Worm (Caenorhabditis elegans) whole organism, L1 larva: ENCODE results near the gene F32D8.14.

ENCODE experiments used
- C04F5.9 ChIP-seq: sonication (generic microtip); optimal IDR thresholded peaks from 2 replicates; lab custom pipeline; 2016; ENCODE audit warnings: missing genetic modification characterization, missing compliant biosample characterization
- C16A3.4 ChIP-seq: fragments of 150-350 bp; optimal IDR thresholded peaks from 2 replicates; lab custom pipeline; 2014; ENCODE audit warnings: missing biosample characterization, missing genetic modification characterization
- Y116A8C.19 ChIP-seq: sonication (generic microtip); optimal IDR thresholded peaks from 2 replicates; lab custom pipeline; 2016; ENCODE audit warnings: missing compliant biosample characterization, missing genetic modification characterization, borderline replicate concordance
- aha-1 ChIP-seq: fragments of 150-350 bp; optimal IDR thresholded peaks from 2 replicates; lab custom pipeline; 2014; ENCODE audit warnings: missing biosample characterization, missing genetic modification characterization
- alr-1 ChIP-seq: fragments of 200-800 bp; sonication (Bioruptor generic); optimal IDR thresholded peaks from 2 replicates; lab custom pipeline; 2018; ENCODE audit warnings: borderline replicate concordance, mild to moderate bottlenecking, missing genetic modification characterization, missing compliant biosample characterization
- ama-1 ChIP-seq: fragments of 150-350 bp; optimal IDR thresholded peaks from 2 replicates; lab custom pipeline; 2014
- ceh-63 ChIP-seq: fragments of 200-800 bp; sonication (Bioruptor generic); optimal IDR thresholded peaks from 2 replicates; lab custom pipeline; 2018; ENCODE audit warnings: mild to moderate bottlenecking, missing genetic modification characterization, missing compliant biosample characterization
- ceh-90 ChIP-seq: sonication (generic microtip); optimal IDR thresholded peaks from 2 replicates; lab custom pipeline; 2016; ENCODE audit warnings: missing genetic modification characterization, missing compliant biosample characterization
- ces-1 ChIP-seq: fragments of 150-350 bp; optimal IDR thresholded peaks from 2 replicates; lab custom pipeline; 2014; ENCODE audit warnings: missing biosample characterization, missing genetic modification reagents, missing genetic modification characterization
- dsc-1 ChIP-seq: sonication (generic microtip); optimal IDR thresholded peaks from 2 replicates; lab custom pipeline; 2016; ENCODE audit warnings: mild to moderate bottlenecking, missing genetic modification characterization, missing compliant biosample characterization
- efl-1 ChIP-seq, 4 experiments: fragments of 150-350 bp; optimal IDR thresholded peaks in 3 of 4; peaks in 1 of 4; 1 replicate in 1 of 4; 2 replicates in 3 of 4; lab custom pipeline; 2014; ENCODE audit warnings: missing biosample characterization in 2 of 4, missing genetic modification characterization in 2 of 4, missing genetic modification reagents in 2 of 4
- elt-2 ChIP-seq: sonication (generic microtip); optimal IDR thresholded peaks from 2 replicates; lab custom pipeline; 2016; ENCODE audit warnings: missing genetic modification characterization, mild to moderate bottlenecking, inconsistent platforms, missing compliant biosample characterization, missing genetic modification reagents
- fkh-8 ChIP-seq: sonication (generic microtip); optimal IDR thresholded peaks from 2 replicates; lab custom pipeline; 2016; ENCODE audit warnings: mild to moderate bottlenecking, missing genetic modification characterization, missing compliant biosample characterization
- grh-1 ChIP-seq: fragments of 200-800 bp; sonication (Bioruptor generic); IDR thresholded peaks from 2 replicates; pipeline ENCODE4 v1.3.6; 2022; ENCODE audit warnings: missing genetic modification reagents, missing genetic modification characterization, missing compliant biosample characterization
- hlh-17 ChIP-seq: fragments of 200-800 bp; sonication (Bioruptor generic); optimal IDR thresholded peaks from 2 replicates; lab custom pipeline; 2018; ENCODE audit warnings: missing genetic modification characterization, mild to moderate bottlenecking, missing compliant biosample characterization, moderate library complexity, borderline replicate concordance
- irx-1 ChIP-seq: sonication (generic microtip); optimal IDR thresholded peaks from 2 replicates; lab custom pipeline; 2016; ENCODE audit warnings: missing genetic modification characterization, missing compliant biosample characterization
- isw-1 ChIP-seq: fragments of 200-800 bp; sonication (Bioruptor generic); IDR thresholded peaks from 2 replicates; pipeline ENCODE4 v1.3.6; 2022; ENCODE audit warnings: missing genetic modification characterization, missing compliant biosample characterization
- jun-1 ChIP-seq: fragments of 150-350 bp; optimal IDR thresholded peaks from 2 replicates; lab custom pipeline; 2014; ENCODE audit warnings: missing biosample characterization, missing genetic modification reagents, missing genetic modification characterization
- lin-14 ChIP-seq: fragments of 200-800 bp; sonication (Bioruptor generic); optimal IDR thresholded peaks from 2 replicates; lab custom pipeline; 2018; ENCODE audit warnings: mild to moderate bottlenecking, missing genetic modification characterization, moderate library complexity, missing compliant biosample characterization
- lin-15B ChIP-seq: fragments of 150-350 bp; sonication (generic microtip); optimal IDR thresholded peaks from 3 replicates; lab custom pipeline; 2014; ENCODE audit warnings: missing biosample characterization, missing genetic modification characterization
- lin-39 ChIP-seq: fragments of 150-350 bp; optimal IDR thresholded peaks from 2 replicates; lab custom pipeline; 2014; ENCODE audit warnings: missing biosample characterization, missing genetic modification reagents, missing genetic modification characterization
- lsy-2 ChIP-seq, 2 experiments: fragments of 150-350 bp; optimal IDR thresholded peaks; 2 replicates each; lab custom pipeline; 2014; ENCODE audit warnings: missing biosample characterization in 2 of 2, missing genetic modification characterization in 2 of 2
- mab-9 ChIP-seq: fragments of 200-800 bp; sonication (Bioruptor generic); IDR thresholded peaks from 2 replicates; pipeline ENCODE4 v1.3.6; 2022; ENCODE audit warnings: missing genetic modification reagents, missing genetic modification characterization, missing compliant biosample characterization
- mdl-1 ChIP-seq, 2 experiments: fragments of 150-350 bp; optimal IDR thresholded peaks; 2 replicates each; lab custom pipeline; 2014 to 2017; ENCODE audit warnings: missing biosample characterization in 2 of 2, missing genetic modification characterization in 2 of 2, inconsistent platforms in 1 of 2
- mef-2 ChIP-seq: fragments of 150-350 bp; optimal IDR thresholded peaks from 2 replicates; lab custom pipeline; 2014; ENCODE audit warnings: missing biosample characterization, missing genetic modification characterization
- mep-1 ChIP-seq: fragments of 150-350 bp; optimal IDR thresholded peaks from 2 replicates; lab custom pipeline; 2014; ENCODE audit warnings: missing biosample characterization, missing genetic modification characterization
- nhr-28 ChIP-seq: fragments of 150-350 bp; optimal IDR thresholded peaks from 2 replicates; lab custom pipeline; 2014; ENCODE audit warnings: missing biosample characterization, missing genetic modification characterization
- nhr-47 ChIP-seq: sonication (generic microtip); optimal IDR thresholded peaks from 2 replicates; lab custom pipeline; 2016; ENCODE audit warnings: mild to moderate bottlenecking, missing genetic modification characterization, moderate library complexity, missing compliant biosample characterization
- nhr-71 ChIP-seq: sonication (generic microtip); optimal IDR thresholded peaks from 2 replicates; lab custom pipeline; 2016; ENCODE audit warnings: mild to moderate bottlenecking, missing genetic modification characterization, moderate library complexity, missing compliant biosample characterization
- nhr-77 ChIP-seq: fragments of 150-350 bp; optimal IDR thresholded peaks from 2 replicates; lab custom pipeline; 2014; ENCODE audit warnings: missing biosample characterization, missing genetic modification characterization
- nhr-84 ChIP-seq: sonication (generic microtip); optimal IDR thresholded peaks from 2 replicates; lab custom pipeline; 2017; ENCODE audit warnings: missing biosample characterization, missing genetic modification characterization
- nhr-85 ChIP-seq: sonication (generic microtip); peaks from one replicate; lab custom pipeline; 2016; ENCODE audit warnings: missing genetic modification characterization, inconsistent platforms, missing compliant biosample characterization
- nhr-90 ChIP-seq: sonication (generic microtip); optimal IDR thresholded peaks from 2 replicates; lab custom pipeline; 2016; ENCODE audit warnings: mild to moderate bottlenecking, missing genetic modification characterization, missing compliant biosample characterization; ENCODE audit not compliant: poor library complexity
- pag-3 ChIP-seq: sonication (generic microtip); optimal IDR thresholded peaks from 2 replicates; lab custom pipeline; 2017; ENCODE audit warnings: missing genetic modification characterization, mild to moderate bottlenecking, missing compliant biosample characterization, antibody characterized with exemption, borderline replicate concordance; ENCODE audit not compliant: insufficient read depth
- rnt-1 ChIP-seq: sonication (generic microtip); optimal IDR thresholded peaks from 2 replicates; lab custom pipeline; 2016; ENCODE audit warnings: mild to moderate bottlenecking, missing genetic modification characterization, moderate library complexity, missing compliant biosample characterization
- skn-1 ChIP-seq: fragments of 150-350 bp; optimal IDR thresholded peaks from 2 replicates; lab custom pipeline; 2014; ENCODE audit warnings: missing biosample characterization, missing genetic modification characterization
- snpc-4 ChIP-seq: fragments of 150-350 bp; optimal IDR thresholded peaks from 2 replicates; lab custom pipeline; 2014; ENCODE audit warnings: missing biosample characterization, missing genetic modification characterization
- snu-23 ChIP-seq: sonication (generic microtip); optimal IDR thresholded peaks from 2 replicates; lab custom pipeline; 2016; ENCODE audit warnings: missing genetic modification characterization, missing compliant biosample characterization
- sox-4 ChIP-seq: sonication (generic microtip); optimal IDR thresholded peaks from 2 replicates; lab custom pipeline; 2016; ENCODE audit warnings: missing genetic modification characterization, missing compliant biosample characterization
- sptf-1 ChIP-seq: fragments of 150-350 bp; optimal IDR thresholded peaks from 2 replicates; lab custom pipeline; 2014; ENCODE audit warnings: missing biosample characterization, missing genetic modification characterization
- swsn-7 ChIP-seq: sonication (generic microtip); optimal IDR thresholded peaks from 2 replicates; lab custom pipeline; 2016; ENCODE audit warnings: missing genetic modification characterization, missing compliant biosample characterization
- tlp-1 ChIP-seq: fragments of 150-350 bp; optimal IDR thresholded peaks from 2 replicates; lab custom pipeline; 2014; ENCODE audit warnings: missing biosample characterization, missing genetic modification characterization
- unc-30 ChIP-seq: sonication (generic microtip); optimal IDR thresholded peaks from 2 replicates; lab custom pipeline; 2017; ENCODE audit warnings: missing biosample characterization, missing genetic modification characterization
- vab-15 ChIP-seq: sonication (generic microtip); optimal IDR thresholded peaks from 2 replicates; lab custom pipeline; 2017; ENCODE audit warnings: missing genotype, mild to moderate bottlenecking, missing genetic modification characterization, missing compliant biosample characterization
- xbp-1 ChIP-seq: sonication (generic microtip); optimal IDR thresholded peaks from 2 replicates; lab custom pipeline; 2016; ENCODE audit warnings: missing genetic modification characterization, missing compliant biosample characterization
- zag-1 ChIP-seq: fragments of 150-350 bp; optimal IDR thresholded peaks from 2 replicates; lab custom pipeline; 2014; ENCODE audit warnings: missing biosample characterization, missing genetic modification characterization
- ztf-11 ChIP-seq, 2 experiments: sonication (generic microtip); optimal IDR thresholded peaks; 2 replicates each; lab custom pipeline; 2016 to 2017; ENCODE audit warnings: missing genetic modification characterization in 2 of 2, missing biosample characterization in 1 of 2, missing compliant biosample characterization in 1 of 2

The F32D8.14 gene

ce11 chrV:10897172-10897571, 2.6 kb upstream of the F32D8.14 start (continued):
- TF ChIP-seq tlp-1: no peak
- TF ChIP-seq pag-3 (tag; lab: Kevin White, UChicago): no peak
- peak; percentile 98 for TF ChIP-seq vab-15 (tag; lab: Kevin White, UChicago)
- TF ChIP-seq unc-30 (tag; lab: Kevin White, UChicago): peak; percentile 25
- peak; percentile 99 for TF ChIP-seq xbp-1 (tag; lab: Kevin White, UChicago)
- peak; percentile 98 for TF ChIP-seq irx-1
- TF ChIP-seq nhr-28 (tag; lab: Kevin White, UChicago): peak; percentile 51
- TF ChIP-seq isw-1 (GFP tag; lab: Robert Waterston, UW): peak; percentile 96
- TF ChIP-seq jun-1 (tag; lab: Kevin White, UChicago): peak; percentile 98
- peak; percentile 59 for TF ChIP-seq Y116A8C.19 (tag; lab: Kevin White, UChicago)
- TF ChIP-seq mef-2 (tag; lab: Kevin White, UChicago): peak; percentile 88
- TF ChIP-seq ceh-90 (tag; lab: Kevin White, UChicago): peak; percentile 76
- TF ChIP-seq ama-1 (lab: Kevin White, UChicago): peak; percentile 79
- peak; percentile 43 to 97 for TF ChIP-seq mdl-1 (tag; optimal IDR thresholded peaks at IDR 0.05; lab: Kevin White, UChicago)
- peak; percentile 99 for TF ChIP-seq lin-14 (GFP tag; lab: Kevin White, UChicago)
- TF ChIP-seq hlh-17: peak; percentile 37
- peak; percentile 100 for TF ChIP-seq nhr-71 (tag; lab: Kevin White, UChicago)
- no peak for TF ChIP-seq sptf-1 (tag; lab: Kevin White, UChicago)
- peak; percentile 97 for TF ChIP-seq lin-39 (tag; lab: Kevin White, UChicago)
- TF ChIP-seq nhr-85: peak; percentile 100
- peak; percentile 89 for TF ChIP-seq ceh-63 (GFP tag; lab: Kevin White, UChicago)
- TF ChIP-seq mep-1 (tag; lab: Kevin White, UChicago): peak; percentile 99
- peak; percentile 96 for TF ChIP-seq C04F5.9
- TF ChIP-seq lsy-2 (tag; optimal IDR thresholded peaks at IDR 0.05; lab: Kevin White, UChicago): peak; percentile 97
- peak; percentile 96 for TF ChIP-seq mab-9 (GFP tag; lab: Robert Waterston, UW)
- TF ChIP-seq nhr-84 (tag; lab: Kevin White, UChicago): peak; percentile 45
- TF ChIP-seq ces-1 (GFP tag; lab: Kevin White, UChicago): no peak
- TF ChIP-seq ztf-11 (tag; optimal IDR thresholded peaks at IDR 0.05; lab: Kevin White, UChicago): peak; percentile 56 to 97
- TF ChIP-seq skn-1 (tag; lab: Kevin White, UChicago): peak; percentile 97
- peak; percentile 99 for TF ChIP-seq fkh-8 (tag; lab: Kevin White, UChicago)
- peak; percentile 98 for TF ChIP-seq C16A3.4
- peak; percentile 97 for TF ChIP-seq sox-4 (tag; lab: Kevin White, UChicago)

- TF ChIP-seq nhr-84 (tag; lab: Kevin White, UChicago): no peak
Measured at ce11 chrV:10897106-10897171, 2.4 kb upstream of the F32D8.14 start, which contains the start of gene sec-61.G. TSS of gene sec-61.G (minus strand) at chrV:10897143.

- no peak for TF ChIP-seq fkh-8 (tag; lab: Kevin White, UChicago)
- TF ChIP-seq snpc-4 (tag; lab: Kevin White, UChicago): no peak
- TF ChIP-seq snu-23 (GFP tag; lab: Kevin White, UChicago): no peak
- no peak for TF ChIP-seq efl-1 (optimal IDR thresholded peaks at IDR 0.05; lab: Kevin White, UChicago)
- peak in 1 of 2 experiments; percentile 90 for TF ChIP-seq efl-1 (GFP tag; optimal IDR thresholded peaks at IDR 0.05 in 1 of 2; lab: Kevin White, UChicago)
- no peak for TF ChIP-seq hlh-17
- TF ChIP-seq, all 84 proteins: peak for 1
Measured at ce11 chrV:10896706-10897105, 2.1 kb upstream of the F32D8.14 start.

- TF ChIP-seq swsn-7 (tag; lab: Kevin White, UChicago) (no peak), C16A3.4 (no peak), ztf-11 (tag; optimal IDR thresholded peaks at IDR 0.05; lab: Kevin White, UChicago) (no peak), grh-1 (GFP tag; lab: Robert Waterston, UW) (no peak), sptf-1 (tag; lab: Kevin White, UChicago) (no peak), nhr-47 (tag; lab: Kevin White, UChicago) (no peak), lsy-2 (tag; optimal IDR thresholded peaks at IDR 0.05; lab: Kevin White, UChicago) (peak; percentile 12 to 20), alr-1 (tag; lab: Kevin White, UChicago) (no peak), nhr-71 (tag; lab: Kevin White, UChicago) (peak; percentile 40), snpc-4 (tag; lab: Kevin White, UChicago) (no peak), nhr-90 (tag; lab: Kevin White, UChicago) (peak; percentile 33), ceh-90 (tag; lab: Kevin White, UChicago) (no peak), dsc-1 (tag; lab: Kevin White, UChicago) (no peak), lin-15B (tag; lab: Kevin White, UChicago) (no peak), zag-1 (tag; lab: Kevin White, UChicago) (no peak), rnt-1 (no peak), xbp-1 (tag; lab: Kevin White, UChicago) (no peak), nhr-84 (tag; lab: Kevin White, UChicago) (no peak), nhr-77 (tag; lab: Kevin White, UChicago) (no peak), irx-1 (no peak), aha-1 (no peak), vab-15 (tag; lab: Kevin White, UChicago) (no peak), nhr-28 (tag; lab: Kevin White, UChicago) (no peak), elt-2 (tag; lab: Kevin White, UChicago) (peak; percentile 14)
Measured at ce11 chrV:10896295-10896694, 1.7 kb upstream of the F32D8.14 start, which contains the start of gene F32D8.13. TSS of gene F32D8.13 (minus strand) at chrV:10896543.
